Worm (Caenorhabditis elegans) whole organism, L1 larva: ENCODE data around the gene cutl-27.

ENCODE experiments used
- alr-1 ChIP-seq: fragments of 200-800 bp; sonication (Bioruptor generic); optimal IDR thresholded peaks from 2 replicates; lab custom pipeline; 2018; ENCODE audit warnings: borderline replicate concordance, mild to moderate bottlenecking, missing genetic modification characterization, missing compliant biosample characterization
- hlh-17 ChIP-seq: fragments of 200-800 bp; sonication (Bioruptor generic); optimal IDR thresholded peaks from 2 replicates; lab custom pipeline; 2018; ENCODE audit warnings: missing genetic modification characterization, mild to moderate bottlenecking, missing compliant biosample characterization, moderate library complexity, borderline replicate concordance
- irx-1 ChIP-seq: sonication (generic microtip); optimal IDR thresholded peaks from 2 replicates; lab custom pipeline; 2016; ENCODE audit warnings: missing genetic modification characterization, missing compliant biosample characterization
- lin-13 ChIP-seq: fragments of 150-350 bp; optimal IDR thresholded peaks from 2 replicates; lab custom pipeline; 2014; ENCODE audit warnings: missing biosample characterization, missing genetic modification reagents, missing genetic modification characterization
- mdl-1 ChIP-seq, 2 experiments: fragments of 150-350 bp; optimal IDR thresholded peaks; 2 replicates each; lab custom pipeline; 2014 to 2017; ENCODE audit warnings: missing biosample characterization in 2 of 2, missing genetic modification characterization in 2 of 2, inconsistent platforms in 1 of 2
- nhr-237 ChIP-seq: fragments of 150-350 bp; optimal IDR thresholded peaks from 2 replicates; lab custom pipeline; 2014; ENCODE audit warnings: missing biosample characterization, missing genetic modification characterization
- nhr-85 ChIP-seq: sonication (generic microtip); peaks from one replicate; lab custom pipeline; 2016; ENCODE audit warnings: missing genetic modification characterization, inconsistent platforms, missing compliant biosample characterization
- pqm-1 ChIP-seq: sonication (generic microtip); optimal IDR thresholded peaks from 3 replicates; lab custom pipeline; 2017; ENCODE audit warnings: missing biosample characterization, missing genetic modification characterization
- snpc-4 ChIP-seq: fragments of 150-350 bp; optimal IDR thresholded peaks from 2 replicates; lab custom pipeline; 2014; ENCODE audit warnings: missing biosample characterization, missing genetic modification characterization
- sptf-1 ChIP-seq: fragments of 150-350 bp; optimal IDR thresholded peaks from 2 replicates; lab custom pipeline; 2014; ENCODE audit warnings: missing biosample characterization, missing genetic modification characterization
- unc-62 ChIP-seq: fragments of 150-350 bp; optimal IDR thresholded peaks from 2 replicates; lab custom pipeline; 2014; ENCODE audit warnings: missing biosample characterization, missing genetic modification reagents, missing genetic modification characterization
- unc-86 ChIP-seq: sonication (generic microtip); optimal IDR thresholded peaks from 2 replicates; lab custom pipeline; 2016; ENCODE audit warnings: missing genetic modification characterization, missing compliant biosample characterization
- ztf-4 ChIP-seq: fragments of 150-350 bp; optimal IDR thresholded peaks from 2 replicates; lab custom pipeline; 2014; ENCODE audit warnings: missing biosample characterization, missing genetic modification characterization

DNA sequence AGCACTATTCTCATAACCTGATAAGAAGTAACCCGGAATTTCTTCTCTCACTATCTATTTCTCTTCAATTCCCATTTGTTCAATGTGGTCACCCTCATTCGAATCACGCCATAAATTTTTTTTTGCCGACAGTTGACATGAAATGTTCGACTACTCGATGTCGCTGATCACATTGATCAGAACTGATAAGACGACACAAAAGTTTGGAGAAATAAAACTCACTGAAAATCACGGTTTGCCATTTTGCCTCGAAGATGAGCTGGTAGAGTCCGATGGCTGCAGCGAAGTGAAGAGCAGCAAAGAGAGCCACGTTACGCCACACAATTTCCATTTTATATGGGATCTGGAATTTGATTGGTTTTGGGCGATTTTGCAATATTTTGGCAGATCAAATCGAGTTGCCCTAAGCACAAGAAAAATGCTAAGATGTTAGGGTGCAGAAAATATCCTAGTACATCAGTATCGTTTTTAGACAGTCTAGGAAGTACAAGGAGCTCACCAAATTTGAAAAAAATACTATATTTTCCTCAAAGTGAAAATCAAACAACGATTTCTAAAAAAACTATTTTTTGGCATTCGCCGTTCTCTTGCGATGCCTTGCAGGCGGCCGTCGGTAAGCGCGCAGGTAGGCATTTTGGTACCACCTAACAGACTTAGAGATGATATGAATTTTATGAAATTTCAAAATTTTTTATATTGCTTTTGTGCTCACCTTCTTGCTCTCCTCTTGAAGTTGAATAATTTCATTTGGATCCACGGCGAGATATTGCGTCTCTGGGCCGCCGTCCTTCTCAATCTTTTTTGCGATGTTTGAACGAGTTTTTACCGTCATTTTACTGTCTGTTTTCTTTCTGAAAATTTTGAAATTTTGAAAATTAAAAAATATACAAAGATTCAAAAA lies 36.7 kb downstream of the cutl-27 start, which contains the start of gene fat-6:
- TF ChIP-seq nhr-237 (tag; lab: Kevin White, UChicago): no peak
- no peak for TF ChIP-seq unc-86 (tag; lab: Kevin White, UChicago)
- no peak for TF ChIP-seq ztf-4 (tag; lab: Kevin White, UChicago)
- TF ChIP-seq sptf-1: no peak
- TF ChIP-seq alr-1 (tag; lab: Kevin White, UChicago): no peak
- TF ChIP-seq lin-13: no peak
- no peak for TF ChIP-seq irx-1
- TF ChIP-seq snpc-4 (tag; lab: Kevin White, UChicago): no peak
- TF ChIP-seq hlh-17: no peak
- TF ChIP-seq mdl-1 (tag; optimal IDR thresholded peaks at IDR 0.05; lab: Kevin White, UChicago): peak in 1 of 2 experiments; percentile 21
- peak; percentile 80 for TF ChIP-seq nhr-85 (tag; lab: Kevin White, UChicago)
- no peak for TF ChIP-seq unc-62
- no peak for TF ChIP-seq pqm-1 (tag; lab: Kevin White, UChicago)
